Worm (Caenorhabditis elegans): ENCODE data around the gene F35H10.2.

- TF ChIP-seq ama-1 (optimal IDR thresholded peaks at IDR 0.05), result no peak
- TF ChIP-seq hmg-4 (GFP tag; optimal IDR thresholded peaks at IDR 0.05), result no peak
- no peak for TF ChIP-seq flt-1 (GFP tag; IDR thresholded peaks at IDR 0.05)
- no peak for TF ChIP-seq F13C5.2 (tag; optimal IDR thresholded peaks at IDR 0.05)
- TF ChIP-seq ets-7 (tag; optimal IDR thresholded peaks at IDR 0.05), result no peak
- TF ChIP-seq tbx-37 (GFP tag; conservative IDR thresholded peaks at IDR 0.05), result no peak
- TF ChIP-seq ceh-36 (tag; optimal IDR thresholded peaks at IDR 0.05), result no peak
- TF ChIP-seq B0310.2 (tag; optimal IDR thresholded peaks at IDR 0.05), result no peak
- no peak for TF ChIP-seq pes-1 (GFP tag; IDR thresholded peaks at IDR 0.05)
- no peak for TF ChIP-seq hnd-1 (tag; optimal IDR thresholded peaks at IDR 0.05)
- no peak for TF ChIP-seq sea-1 (GFP tag; conservative IDR thresholded peaks at IDR 0.05)
These were observed 10.2 kb upstream of the F35H10.2 start for ce11 chrIV:8318799-8319198.

Data from whole organism, early embryonic.